Worm (Caenorhabditis elegans) whole organism, L3 larva: ENCODE measurements around the gene K09E9.4.

ENCODE experiments used
- R02D3.7 ChIP-seq: fragments of 150-350 bp; optimal IDR thresholded peaks from 2 replicates; lab custom pipeline; 2014; ENCODE audit warnings: missing biosample characterization, missing genetic modification characterization
- elt-2 ChIP-seq: sonication (generic microtip); optimal IDR thresholded peaks from 2 replicates; lab custom pipeline; 2016; ENCODE audit warnings: missing genetic modification reagents, mild to moderate bottlenecking, missing genetic modification characterization, missing compliant biosample characterization
- eor-1 ChIP-seq, 2 experiments: fragments of 150-350 bp; optimal IDR thresholded peaks; 2 replicates each; lab custom pipeline; 2014 to 2018; ENCODE audit warnings: missing biosample characterization in 2 of 2, missing genetic modification characterization in 2 of 2
- jun-1 ChIP-seq: fragments of 150-350 bp; optimal IDR thresholded peaks from 2 replicates; lab custom pipeline; 2014; ENCODE audit warnings: missing biosample characterization, missing genetic modification reagents, missing genetic modification characterization
- lin-15B ChIP-seq: fragments of 150-350 bp; optimal IDR thresholded peaks from 2 replicates; lab custom pipeline; 2014; ENCODE audit warnings: missing biosample characterization, missing genetic modification characterization
- nhr-11 ChIP-seq: fragments of 150-350 bp; optimal IDR thresholded peaks from 2 replicates; lab custom pipeline; 2014; ENCODE audit warnings: missing biosample characterization, missing genetic modification characterization
- sea-2 ChIP-seq: fragments of 150-350 bp; sonication (generic microtip); optimal IDR thresholded peaks from 4 replicates; lab custom pipeline; 2014; ENCODE audit warnings: missing biosample characterization, missing genetic modification reagents, missing genetic modification characterization
- tbx-2 ChIP-seq: sonication (generic microtip); optimal IDR thresholded peaks from 2 replicates; lab custom pipeline; 2016; ENCODE audit warnings: mild to moderate bottlenecking, missing genetic modification characterization, missing compliant biosample characterization
- zag-1 ChIP-seq: fragments of 150-350 bp; optimal IDR thresholded peaks from 2 replicates; lab custom pipeline; 2014; ENCODE audit warnings: missing biosample characterization, missing genetic modification characterization

DNA sequence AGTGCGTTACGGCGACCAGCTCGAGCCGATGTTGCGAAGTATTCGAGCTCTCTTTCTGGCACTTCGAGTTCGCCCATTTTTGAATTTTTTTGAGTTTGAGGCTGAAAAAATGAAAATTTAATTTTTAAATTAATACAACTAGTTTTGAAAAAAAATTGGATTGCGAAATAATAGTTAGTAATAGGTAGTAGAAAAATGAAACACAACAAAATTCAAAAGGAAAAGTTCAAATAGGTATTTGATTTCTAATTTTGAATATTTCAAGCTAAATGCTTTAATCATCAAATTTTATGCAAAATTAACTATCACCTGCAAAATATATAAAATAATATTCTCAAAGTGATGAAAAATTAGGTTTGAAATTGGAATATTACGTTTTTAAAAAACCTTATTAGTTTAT, at the start of gene K09E9.4:
- TF ChIP-seq tbx-2 (tag; lab: Kevin White, UChicago) (no peak), elt-2 (no peak), eor-1 (tag; optimal IDR thresholded peaks at IDR 0.05; lab: Kevin White, UChicago) (peak in 1 of 2 experiments; percentile 42), lin-15B (tag; lab: Kevin White, UChicago) (no peak), sea-2 (GFP tag; lab: Kevin White, UChicago) (no peak), nhr-11 (tag; lab: Kevin White, UChicago) (no peak), zag-1 (tag; lab: Kevin White, UChicago) (no peak), jun-1 (tag; lab: Kevin White, UChicago) (no peak), R02D3.7 (tag; lab: Kevin White, UChicago) (no peak)
